Fruit fly (Drosophila melanogaster) whole organism, adult: ENCODE results near the gene RagA-B.

Experiments used
- CG14711 ChIP-seq: fragments of 200-800 bp; sonication (Bioruptor generic); optimal IDR thresholded peaks from 2 replicates; lab custom pipeline; 2018; ENCODE audit warnings: missing biosample characterization, mild to moderate bottlenecking, missing genetic modification characterization, moderate library complexity
- CG5204 ChIP-seq: fragments of 200-800 bp; sonication (Bioruptor generic); optimal IDR thresholded peaks from 2 replicates; lab custom pipeline; 2016; ENCODE audit warnings: missing biosample characterization, missing genetic modification characterization
- kay ChIP-seq: fragments of 200-800 bp; sonication (Bioruptor generic); peaks from one replicate; lab custom pipeline; 2016; ENCODE audit warnings: missing biosample characterization, missing genetic modification characterization, borderline replicate concordance
- toe ChIP-seq: fragments of 200-800 bp; sonication (Bioruptor generic); optimal IDR thresholded peaks from 2 replicates; lab custom pipeline; 2016; ENCODE audit warnings: missing biosample characterization, missing genetic modification characterization

dm6 chr3R:9031797-9032418, 47.8 kb upstream of the RagA-B start:
- TF ChIP-seq kay (GFP tag; lab: Kevin White, UChicago) (peak; percentile 96), CG5204 (no peak), CG14711 (tag; lab: Kevin White, UChicago) (peak; percentile 75), toe (no peak)
